Worm (Caenorhabditis elegans) whole organism, L1 larva: ENCODE results near the gene glc-4.

ENCODE experiments used
- fkh-8 ChIP-seq: sonication (generic microtip); optimal IDR thresholded peaks from 2 replicates; lab custom pipeline; 2016; ENCODE audit warnings: mild to moderate bottlenecking, missing genetic modification characterization, missing compliant biosample characterization
- jun-1 ChIP-seq: fragments of 150-350 bp; optimal IDR thresholded peaks from 2 replicates; lab custom pipeline; 2014; ENCODE audit warnings: missing biosample characterization, missing genetic modification reagents, missing genetic modification characterization
- lin-14 ChIP-seq: fragments of 200-800 bp; sonication (Bioruptor generic); optimal IDR thresholded peaks from 2 replicates; lab custom pipeline; 2018; ENCODE audit warnings: mild to moderate bottlenecking, missing genetic modification characterization, moderate library complexity, missing compliant biosample characterization
- lin-39 ChIP-seq: fragments of 150-350 bp; optimal IDR thresholded peaks from 2 replicates; lab custom pipeline; 2014; ENCODE audit warnings: missing biosample characterization, missing genetic modification reagents, missing genetic modification characterization
- mep-1 ChIP-seq: fragments of 150-350 bp; optimal IDR thresholded peaks from 2 replicates; lab custom pipeline; 2014; ENCODE audit warnings: missing biosample characterization, missing genetic modification characterization
- nhr-76 ChIP-seq: sonication (generic microtip); optimal IDR thresholded peaks from 2 replicates; lab custom pipeline; 2017; ENCODE audit warnings: missing biosample characterization, missing genetic modification characterization
- nhr-77 ChIP-seq: fragments of 150-350 bp; optimal IDR thresholded peaks from 2 replicates; lab custom pipeline; 2014; ENCODE audit warnings: missing biosample characterization, missing genetic modification characterization
- sptf-1 ChIP-seq: fragments of 150-350 bp; optimal IDR thresholded peaks from 2 replicates; lab custom pipeline; 2014; ENCODE audit warnings: missing biosample characterization, missing genetic modification characterization
- tbx-2 ChIP-seq: sonication (generic microtip); optimal IDR thresholded peaks from 2 replicates; lab custom pipeline; 2016; ENCODE audit warnings: missing genetic modification characterization, missing compliant biosample characterization
- unc-62 ChIP-seq: fragments of 150-350 bp; optimal IDR thresholded peaks from 2 replicates; lab custom pipeline; 2014; ENCODE audit warnings: missing biosample characterization, missing genetic modification reagents, missing genetic modification characterization
- zag-1 ChIP-seq: fragments of 150-350 bp; optimal IDR thresholded peaks from 2 replicates; lab custom pipeline; 2014; ENCODE audit warnings: missing biosample characterization, missing genetic modification characterization

- TF ChIP-seq lin-14 (peak; percentile 97), nhr-77 (tag; lab: Kevin White, UChicago) (peak; percentile 95), nhr-76 (no peak), jun-1 (peak; percentile 96), mep-1 (tag; lab: Kevin White, UChicago) (peak; percentile 99), zag-1 (peak; percentile 41), sptf-1 (tag; lab: Kevin White, UChicago) (no peak), lin-39 (peak; percentile 96), tbx-2 (tag; lab: Kevin White, UChicago) (peak; percentile 97), fkh-8 (peak; percentile 94), unc-62 (peak; percentile 47)
These were observed 22.6 kb downstream of the glc-4 start, which contains the start of gene fust-1 for ce11 chrII:7151969-7152631.
